Worm (Caenorhabditis elegans): ENCODE data around the gene clec-61.

The clec-61 gene

ce11 chrII:10447348-10448316 is 42.7 kb downstream of the clec-61 start, which contains the start of gene ZK673.2 (continued):
- no peak for TF ChIP-seq aly-2 (tag; optimal IDR thresholded peaks at IDR 0.05)
- no peak for TF ChIP-seq unc-130 (GFP tag; optimal IDR thresholded peaks at IDR 0.05)
- TF ChIP-seq pqm-1 (tag; optimal IDR thresholded peaks at IDR 0.05), result peak; percentile 46
- no peak for TF ChIP-seq D1046.2 (GFP tag; IDR thresholded peaks at IDR 0.05)
- no peak for TF ChIP-seq skn-1 (tag; optimal IDR thresholded peaks at IDR 0.05)
- TF ChIP-seq php-3 (GFP tag; IDR thresholded peaks at IDR 0.05), result peak; percentile 68; the same call in 1 of the 2 replicates
- TF ChIP-seq F10B5.3 (tag; optimal IDR thresholded peaks at IDR 0.05), result no peak
- TF ChIP-seq spr-3 (GFP tag; optimal IDR thresholded peaks at IDR 0.05), result no peak
- peak; percentile 85 for TF ChIP-seq mxl-3 (GFP tag; optimal IDR thresholded peaks at IDR 0.05)
- no peak for TF ChIP-seq dpl-1 (GFP tag; optimal IDR thresholded peaks at IDR 0.05)
- TF ChIP-seq aha-1 (tag), result peak; percentile 29
- TF ChIP-seq dmd-8 (GFP tag; IDR thresholded peaks at IDR 0.05), result 0 out of 2 replicates have a peak, but pooled peaks have one; percentile 34
- no peak for TF ChIP-seq ceh-32 (tag; optimal IDR thresholded peaks at IDR 0.05; ENCODE audit: poor library complexity)
- TF ChIP-seq T26A8.4 (GFP tag; IDR thresholded peaks at IDR 0.05), result peak; percentile 10; the same call in 1 of the 2 replicates
- TF ChIP-seq sdz-12 (GFP tag; optimal IDR thresholded peaks at IDR 0.05), result no peak
- no peak for TF ChIP-seq daf-19 (GFP tag; conservative IDR thresholded peaks at IDR 0.05)
- TF ChIP-seq rbr-2 (tag; optimal IDR thresholded peaks at IDR 0.05), result no peak
- no peak for TF ChIP-seq madf-9 (GFP tag; conservative IDR thresholded peaks at IDR 0.05)
- TF ChIP-seq vab-7 (GFP tag; IDR thresholded peaks at IDR 0.05), result no peak
- no peak for TF ChIP-seq lim-7 (GFP tag; IDR thresholded peaks at IDR 0.05)
- TF ChIP-seq nhr-28 (tag; optimal IDR thresholded peaks at IDR 0.05), result peak; percentile 70
- peak; percentile 31 for TF ChIP-seq ama-1 (optimal IDR thresholded peaks at IDR 0.05)
- peak; percentile 48 to 92 for TF ChIP-seq mdl-1 (tag; optimal IDR thresholded peaks at IDR 0.05)
- no peak for TF ChIP-seq hmg-1.1 (GFP tag; IDR thresholded peaks at IDR 0.05)
- TF ChIP-seq ceh-44 (GFP tag; IDR thresholded peaks at IDR 0.05), result no peak
- TF ChIP-seq zfp-2 (tag; optimal IDR thresholded peaks at IDR 0.05), result no peak
- TF ChIP-seq mdt-29 (GFP tag; IDR thresholded peaks at IDR 0.05), result peak; percentile 26; the same call in 1 of the 2 replicates
- no peak for TF ChIP-seq lin-13 (GFP tag; optimal IDR thresholded peaks at IDR 0.05)
- peak in 1 of 2 experiments; percentile 28 for TF ChIP-seq daf-16 (GFP tag; optimal IDR thresholded peaks at IDR 0.05)
- peak; percentile 61 for TF ChIP-seq daf-16 (tag; optimal IDR thresholded peaks at IDR 0.05)
- no peak for TF ChIP-seq zfp-3 (GFP tag; conservative IDR thresholded peaks at IDR 0.05)
- no peak for TF ChIP-seq ZK546.5 (tag; optimal IDR thresholded peaks at IDR 0.05)
- no peak for TF ChIP-seq saeg-2 (GFP tag; IDR thresholded peaks at IDR 0.05)
- TF ChIP-seq ceh-20 (GFP tag; IDR thresholded peaks at IDR 0.05), result peak; percentile 27; the same call in 1 of the 2 replicates
- no peak for TF ChIP-seq ceh-82 (tag; optimal IDR thresholded peaks at IDR 0.05)
- no peak for TF ChIP-seq unc-39 (tag; optimal IDR thresholded peaks at IDR 0.05)
- TF ChIP-seq lsy-2 (tag; optimal IDR thresholded peaks at IDR 0.05), result peak in 1 of 2 experiments; percentile 28
- no peak for TF ChIP-seq ces-1 (GFP tag; optimal IDR thresholded peaks at IDR 0.05)
- TF ChIP-seq pha-4 (GFP tag; IDR thresholded peaks at IDR 0.05), result peak; percentile 6; the same call in 1 of the 2 replicates
- TF ChIP-seq pha-4 (tag; optimal IDR thresholded peaks at IDR 0.05), result no peak
- TF ChIP-seq snpc-4 (tag; optimal IDR thresholded peaks at IDR 0.05), result no peak
- TF ChIP-seq gei-8 (GFP tag; optimal IDR thresholded peaks at IDR 0.05), result peak; percentile 57
- TF ChIP-seq Y48G9A.11 (GFP tag; IDR thresholded peaks at IDR 0.05), result no peak
- TF ChIP-seq madf-5 (GFP tag; IDR thresholded peaks at IDR 0.05), result no peak
- peak; percentile 86 for TF ChIP-seq nhr-48 (tag; optimal IDR thresholded peaks at IDR 0.05)
- TF ChIP-seq ceh-28 (tag; optimal IDR thresholded peaks at IDR 0.05), result no peak
- no peak for TF ChIP-seq Y5F2A.4 (GFP tag; optimal IDR thresholded peaks at IDR 0.05)
- TF ChIP-seq ctbp-1 (GFP tag; IDR thresholded peaks at IDR 0.05), result no peak
- TF ChIP-seq Y75B8A.6 (GFP tag; IDR thresholded peaks at IDR 0.05), result no peak
- TF ChIP-seq mep-1 (tag; optimal IDR thresholded peaks at IDR 0.05), result peak; percentile 11

All from whole organism, L4 larva.